Fruit fly (Drosophila melanogaster) whole organism, embryonic: ENCODE results near the gene Fit2.

Experiments used
- B-H1 ChIP-seq: fragments of 200-800 bp; sonication (Bioruptor generic); IDR thresholded peaks from 3 replicates; pipeline ENCODE4 v1.3.6; 2022; ENCODE audit warnings: missing biosample characterization, missing genetic modification characterization
- BEAF-32 ChIP-seq: fragments of 200-800 bp; sonication (Bioruptor generic); optimal IDR thresholded peaks from 3 replicates; lab custom pipeline; 2017; ENCODE audit warnings: missing biosample characterization, missing genetic modification characterization, mild to moderate bottlenecking, moderate library complexity, missing genetic modification reagents
- CG10209 ChIP-seq: fragments of 200-800 bp; sonication (Bioruptor generic); optimal IDR thresholded peaks from 3 replicates; lab custom pipeline; 2017; ENCODE audit warnings: missing biosample characterization, mild to moderate bottlenecking, missing genetic modification characterization, missing genetic modification reagents
- CG10267 ChIP-seq: fragments of 200-800 bp; sonication (Bioruptor generic); optimal IDR thresholded peaks from 2 replicates; lab custom pipeline; 2018; ENCODE audit warnings: missing biosample characterization, mild to moderate bottlenecking, missing genetic modification characterization, moderate library complexity
- CG11093 ChIP-seq: fragments of 200-800 bp; sonication (Bioruptor generic); IDR thresholded peaks from 3 replicates; pipeline ENCODE4 v1.3.6; 2022; ENCODE audit warnings: missing biosample characterization, missing genetic modification characterization
- CG11723 ChIP-seq: fragments of 200-800 bp; sonication (Bioruptor generic); optimal IDR thresholded peaks from 2 replicates; lab custom pipeline; 2017; ENCODE audit warnings: missing biosample characterization, mild to moderate bottlenecking, missing genetic modification characterization
- CG1233 ChIP-seq: fragments of 200-800 bp; sonication (Bioruptor generic); optimal IDR thresholded peaks from 4 replicates; lab custom pipeline; 2018; ENCODE audit warnings: missing biosample characterization, mild to moderate bottlenecking, missing genetic modification characterization
- CG14965 ChIP-seq: fragments of 200-800 bp; sonication (Bioruptor generic); optimal IDR thresholded peaks from 2 replicates; lab custom pipeline; 2016; ENCODE audit warnings: missing biosample characterization, missing genetic modification characterization, borderline replicate concordance
- CG16815 ChIP-seq: fragments of 200-800 bp; sonication (Bioruptor generic); optimal IDR thresholded peaks from 3 replicates; lab custom pipeline; 2017; ENCODE audit warnings: missing biosample characterization, mild to moderate bottlenecking, missing genetic modification characterization
- CG17802 ChIP-seq: fragments of 200-800 bp; sonication (Bioruptor generic); optimal IDR thresholded peaks from 2 replicates; lab custom pipeline; 2018; ENCODE audit warnings: missing biosample characterization, mild to moderate bottlenecking, missing genetic modification characterization, moderate library complexity
- CG17912 ChIP-seq: fragments of 200-800 bp; sonication (Bioruptor generic); optimal IDR thresholded peaks from 2 replicates; lab custom pipeline; 2018; ENCODE audit warnings: missing biosample characterization, mild to moderate bottlenecking, missing genetic modification characterization
- CG31224 ChIP-seq: fragments of 200-800 bp; sonication (Bioruptor generic); IDR thresholded peaks from 2 replicates; pipeline ENCODE4 v1.3.6; 2022; ENCODE audit warnings: missing biosample characterization, missing genetic modification characterization
- CG42726 ChIP-seq: fragments of 200-800 bp; sonication (Bioruptor generic); IDR thresholded peaks from 2 replicates; pipeline ENCODE4 v1.3.6; 2022; ENCODE audit warnings: missing biosample characterization, missing genetic modification characterization; ENCODE audit not compliant: partially characterized antibody
- CG4424 ChIP-seq: fragments of 200-800 bp; sonication (Bioruptor generic); optimal IDR thresholded peaks from 3 replicates; lab custom pipeline; 2016; ENCODE audit warnings: missing biosample characterization, missing genetic modification characterization
- CG7556 ChIP-seq: fragments of 200-800 bp; sonication (Bioruptor generic); optimal IDR thresholded peaks from 2 replicates; lab custom pipeline; 2017; ENCODE audit warnings: missing biosample characterization, mild to moderate bottlenecking, missing genetic modification characterization
- CG8089 ChIP-seq: fragments of 200-800 bp; sonication (Bioruptor generic); optimal IDR thresholded peaks from 3 replicates; lab custom pipeline; 2016; ENCODE audit warnings: missing biosample characterization, missing genetic modification characterization
- CG8478 ChIP-seq: fragments of >200 bp; optimal IDR thresholded peaks from 2 replicates; lab custom pipeline; 2018
- CG9437 ChIP-seq: fragments of 200-800 bp; sonication (Bioruptor generic); optimal IDR thresholded peaks from 2 replicates; lab custom pipeline; 2018; ENCODE audit warnings: missing biosample characterization, mild to moderate bottlenecking, missing genetic modification characterization
- CG9797 ChIP-seq: fragments of 200-800 bp; sonication (Bioruptor generic); optimal IDR thresholded peaks from 3 replicates; lab custom pipeline; 2018; ENCODE audit warnings: missing biosample characterization, mild to moderate bottlenecking, missing genetic modification characterization
- Dad ChIP-seq: fragments of 200-800 bp; sonication (Bioruptor generic); optimal IDR thresholded peaks from 3 replicates; lab custom pipeline; 2016; ENCODE audit warnings: missing biosample characterization, missing genetic modification characterization
- Deaf1 ChIP-seq: fragments of 200-800 bp; optimal IDR thresholded peaks from 3 replicates; lab custom pipeline; 2019; ENCODE audit warnings: missing biosample characterization, mild to moderate bottlenecking, missing genetic modification characterization, moderate library complexity
- Dek ChIP-seq: fragments of 200-800 bp; sonication (Bioruptor generic); optimal IDR thresholded peaks from 3 replicates; lab custom pipeline; 2019; ENCODE audit warnings: missing biosample characterization, mild to moderate bottlenecking, missing genetic modification characterization, moderate library complexity
- Drgx ChIP-seq: fragments of 200-800 bp; sonication (Bioruptor generic); IDR thresholded peaks from 2 replicates; pipeline ENCODE4 v1.3.6; 2022; ENCODE audit warnings: missing biosample characterization, missing genetic modification characterization
- Elba2 ChIP-seq: fragments of 200-800 bp; sonication (Bioruptor generic); optimal IDR thresholded peaks from 3 replicates; lab custom pipeline; 2016; ENCODE audit warnings: missing biosample characterization, missing genetic modification characterization
- HmgZ ChIP-seq: fragments of 200-800 bp; sonication (Bioruptor generic); optimal IDR thresholded peaks from 2 replicates; lab custom pipeline; 2018; ENCODE audit warnings: missing biosample characterization, mild to moderate bottlenecking, missing genetic modification characterization
- Hmx ChIP-seq: fragments of 200-800 bp; sonication (Bioruptor generic); optimal IDR thresholded peaks from 2 replicates; lab custom pipeline; 2016; ENCODE audit warnings: missing biosample characterization, missing genetic modification characterization
- Scr ChIP-seq: fragments of 200-800 bp; sonication (Bioruptor generic); IDR thresholded peaks from 2 replicates; pipeline ENCODE4 v1.3.6; 2022; ENCODE audit warnings: missing biosample characterization, missing genetic modification characterization; ENCODE audit not compliant: partially characterized antibody
- Taf1 ChIP-seq: fragments of 200-800 bp; sonication (Bioruptor generic); IDR thresholded peaks from 2 replicates; pipeline ENCODE4 v1.3.6; 2022; ENCODE audit warnings: missing biosample characterization, missing genetic modification characterization
- abd-A ChIP-seq: fragments of 200-800 bp; sonication (Bioruptor generic); optimal IDR thresholded peaks from 3 replicates; lab custom pipeline; 2019; ENCODE audit warnings: missing biosample characterization, mild to moderate bottlenecking, missing genetic modification characterization, moderate library complexity
- bbx ChIP-seq: fragments of 200-800 bp; sonication (Bioruptor generic); IDR thresholded peaks from 2 replicates; pipeline ENCODE4 v1.3.6; 2022; ENCODE audit warnings: missing biosample characterization, missing genetic modification characterization; ENCODE audit not compliant: partially characterized antibody
- crc ChIP-seq: fragments of 200-800 bp; sonication (Bioruptor generic); optimal IDR thresholded peaks from 2 replicates; lab custom pipeline; 2016; ENCODE audit warnings: missing biosample characterization, missing genetic modification characterization
- da ChIP-seq: fragments of 200-800 bp; sonication (Bioruptor generic); optimal IDR thresholded peaks from 2 replicates; lab custom pipeline; 2016; ENCODE audit warnings: missing biosample characterization, missing genetic modification characterization
- her ChIP-seq: fragments of 200-800 bp; sonication (Bioruptor generic); optimal IDR thresholded peaks from 2 replicates; lab custom pipeline; 2016; ENCODE audit warnings: missing biosample characterization, missing genetic modification characterization
- jigr1 ChIP-seq: fragments of 200-800 bp; sonication (Bioruptor generic); IDR thresholded peaks from 3 replicates; pipeline ENCODE4 v1.3.6; 2022; ENCODE audit warnings: missing biosample characterization, missing genetic modification characterization
- lab ChIP-seq: fragments of 200-800 bp; sonication (Bioruptor generic); optimal IDR thresholded peaks from 3 replicates; lab custom pipeline; 2017; ENCODE audit warnings: missing biosample characterization, missing genetic modification characterization, mild to moderate bottlenecking, moderate library complexity, missing genetic modification reagents
- mirr ChIP-seq: fragments of 200-800 bp; sonication (Bioruptor generic); optimal IDR thresholded peaks from 3 replicates; lab custom pipeline; 2018; ENCODE audit warnings: missing biosample characterization, mild to moderate bottlenecking, missing genetic modification characterization
- nau ChIP-seq: fragments of 200-800 bp; sonication (Bioruptor generic); optimal IDR thresholded peaks from 3 replicates; lab custom pipeline; 2017; ENCODE audit warnings: missing biosample characterization, mild to moderate bottlenecking, missing genetic modification characterization, missing genetic modification reagents
- run ChIP-seq: fragments of 200-800 bp; sonication (Bioruptor generic); optimal IDR thresholded peaks from 3 replicates; lab custom pipeline; 2018; ENCODE audit warnings: missing biosample characterization, mild to moderate bottlenecking, missing genetic modification characterization
- salm ChIP-seq: fragments of 200-800 bp; sonication (Bioruptor generic); optimal IDR thresholded peaks from 2 replicates; lab custom pipeline; 2018; ENCODE audit warnings: missing biosample characterization, mild to moderate bottlenecking, missing genetic modification characterization
- sisA ChIP-seq: fragments of 200-800 bp; sonication (Bioruptor generic); IDR thresholded peaks from 2 replicates; pipeline ENCODE4 v1.3.6; 2022; ENCODE audit warnings: missing biosample characterization, missing genetic modification characterization
- stc ChIP-seq: fragments of 200-800 bp; sonication (Bioruptor generic); IDR thresholded peaks from 2 replicates; pipeline ENCODE4 v1.3.6; 2022; ENCODE audit warnings: missing biosample characterization, missing genetic modification characterization
- tap ChIP-seq: fragments of 200-800 bp; optimal IDR thresholded peaks from 3 replicates; lab custom pipeline; 2019; ENCODE audit warnings: missing biosample characterization, mild to moderate bottlenecking, missing genetic modification characterization, moderate library complexity
- tio ChIP-seq: fragments of 200-800 bp; sonication (Bioruptor generic); optimal IDR thresholded peaks from 2 replicates; lab custom pipeline; 2017; ENCODE audit warnings: missing biosample characterization, missing genetic modification characterization, inconsistent platforms
- trh ChIP-seq: fragments of 200-800 bp; sonication (Bioruptor generic); optimal IDR thresholded peaks from 2 replicates; lab custom pipeline; 2016; ENCODE audit warnings: missing biosample characterization, missing genetic modification characterization
- unc-4 ChIP-seq: fragments of 200-800 bp; sonication (Bioruptor generic); IDR thresholded peaks from 2 replicates; pipeline ENCODE4 v1.3.6; 2022; ENCODE audit warnings: missing biosample characterization, missing genetic modification characterization; ENCODE audit not compliant: partially characterized antibody
- usp ChIP-seq: fragments of >200 bp; optimal IDR thresholded peaks from 2 replicates; lab custom pipeline; 2017; ENCODE audit warnings: missing biosample characterization, missing genetic modification characterization
- vnd ChIP-seq: fragments of 200-800 bp; sonication (Bioruptor generic); IDR thresholded peaks from 3 replicates; pipeline ENCODE4 v1.3.6; 2022; ENCODE audit warnings: missing biosample characterization, missing genetic modification characterization; ENCODE audit not compliant: partially characterized antibody
- zen ChIP-seq: fragments of 200-800 bp; sonication (Bioruptor generic); optimal IDR thresholded peaks from 3 replicates; lab custom pipeline; 2018; ENCODE audit warnings: missing biosample characterization, mild to moderate bottlenecking, missing genetic modification characterization, moderate library complexity
- zf30C ChIP-seq: fragments of 200-800 bp; sonication (Bioruptor generic); optimal IDR thresholded peaks from 3 replicates; lab custom pipeline; 2018; ENCODE audit warnings: missing biosample characterization, mild to moderate bottlenecking, missing genetic modification characterization

The Fit2 gene

dm6 chr3L:17009715-17010491 is 14.2 kb upstream of the Fit2 start (continued):
- TF ChIP-seq CG16815 (GFP tag; lab: Kevin White, UChicago) (no peak), zf30C (GFP tag; lab: Kevin White, UChicago) (no peak), Scr (GFP tag; lab: Robert Waterston, UW) (peak; percentile 47; the same call in 1 of the 2 replicates), Taf1 (GFP tag; lab: Robert Waterston, UW) (peak; percentile 5; the same call in 1 of the 2 replicates), nau (peak; percentile 14), CG10209 (GFP tag; lab: Kevin White, UChicago) (peak; percentile 54), Dad (GFP tag; lab: Kevin White, UChicago) (no peak), CG31224 (GFP tag; lab: Robert Waterston, UW) (no peak), Deaf1 (tag; lab: Kevin White, UChicago) (peak; percentile 100), CG4424 (GFP tag; lab: Kevin White, UChicago) (peak; percentile 34), salm (tag; lab: Kevin White, UChicago) (peak; percentile 19), CG17912 (no peak), vnd (GFP tag; lab: Robert Waterston, UW) (no peak), sisA (GFP tag; lab: Robert Waterston, UW) (no peak), BEAF-32 (GFP tag; lab: Kevin White, UChicago) (no peak), CG9437 (no peak), CG17802 (tag; lab: Kevin White, UChicago) (no peak), B-H1 (GFP tag; lab: Robert Waterston, UW) (no peak; the same call in 2 of the 3 replicates), usp (GFP tag; lab: Kevin White, UChicago) (no peak), crc (GFP tag; lab: Kevin White, UChicago) (no peak), CG11723 (GFP tag; lab: Kevin White, UChicago) (peak; percentile 3), mirr (GFP tag; lab: Kevin White, UChicago) (peak; percentile 96), jigr1 (no peak), zen (tag; lab: Kevin White, UChicago) (no peak), CG42726 (peak; percentile 67; the same call in 1 of the 2 replicates), CG14965 (GFP tag; lab: Kevin White, UChicago) (no peak), CG9797 (GFP tag; lab: Kevin White, UChicago) (peak; percentile 14), CG11093 (no peak), CG7556 (GFP tag; lab: Kevin White, UChicago) (peak; percentile 54), abd-A (tag; lab: Kevin White, UChicago) (peak; percentile 95), Drgx (GFP tag; lab: Robert Waterston, UW) (peak; percentile 46; the same call in 1 of the 2 replicates), run (tag; lab: Kevin White, UChicago) (peak; percentile 32), stc (GFP tag; lab: Robert Waterston, UW) (peak; percentile 45; the same call in 1 of the 2 replicates), CG10267 (tag; lab: Kevin White, UChicago) (no peak), Dek (no peak), bbx (peak; percentile 54), unc-4 (GFP tag; lab: Robert Waterston, UW) (peak; percentile 40; the same call in 1 of the 2 replicates), tio (GFP tag; lab: Kevin White, UChicago) (peak; percentile 52), Elba2 (GFP tag; lab: Kevin White, UChicago) (no peak), her (no peak), da (GFP tag; lab: Kevin White, UChicago) (no peak), lab (peak; percentile 77), tap (tag; lab: Kevin White, UChicago) (no peak), trh (GFP tag; lab: Kevin White, UChicago) (no peak), CG8478 (lab: Kevin White, UChicago) (peak; percentile 84), HmgZ (peak; percentile 79), CG8089 (GFP tag; lab: Kevin White, UChicago) (no peak), CG1233 (GFP tag; lab: Kevin White, UChicago) (peak; percentile 21), Hmx (GFP tag; lab: Kevin White, UChicago) (no peak)
